Worm (Caenorhabditis elegans) whole organism, early embryonic: ENCODE measurements around the gene unc-62.

Experiments
- B0310.2 ChIP-seq: sonication (generic microtip); optimal IDR thresholded peaks from 2 replicates; lab custom pipeline; 2016; ENCODE audit warnings: mild to moderate bottlenecking, missing genetic modification characterization, missing compliant biosample characterization
- aly-1 ChIP-seq: sonication (generic microtip); optimal IDR thresholded peaks from 2 replicates; lab custom pipeline; 2016; ENCODE audit warnings: missing genetic modification characterization, missing compliant biosample characterization
- ama-1 ChIP-seq: fragments of 150-350 bp; optimal IDR thresholded peaks from 2 replicates; lab custom pipeline; 2014
- ceh-13 ChIP-seq: fragments of 200-800 bp; sonication (Bioruptor generic); optimal IDR thresholded peaks from 2 replicates; lab custom pipeline; 2018; ENCODE audit warnings: mild to moderate bottlenecking, missing genetic modification characterization, missing compliant biosample characterization
- ets-7 ChIP-seq: sonication (generic microtip); optimal IDR thresholded peaks from 2 replicates; lab custom pipeline; 2016; ENCODE audit warnings: missing genotype, missing genetic modification characterization, missing compliant biosample characterization
- flt-1 ChIP-seq: fragments of 200-800 bp; sonication (Bioruptor generic); IDR thresholded peaks from 2 replicates; pipeline ENCODE4 v1.3.6; 2022; ENCODE audit warnings: missing genetic modification characterization, missing compliant biosample characterization
- hmg-4 ChIP-seq: fragments of 200-800 bp; sonication (Bioruptor generic); optimal IDR thresholded peaks from 2 replicates; lab custom pipeline; 2018; ENCODE audit warnings: mild to moderate bottlenecking, missing genetic modification characterization, missing compliant biosample characterization
- hnd-1 ChIP-seq: sonication (generic microtip); optimal IDR thresholded peaks from 2 replicates; lab custom pipeline; 2016; ENCODE audit warnings: missing genetic modification characterization, missing compliant biosample characterization
- pes-1 ChIP-seq: fragments of 200-800 bp; sonication (Bioruptor generic); IDR thresholded peaks from 2 replicates; pipeline ENCODE4 v1.3.6; 2022; ENCODE audit warnings: missing genetic modification reagents, missing genetic modification characterization, missing compliant biosample characterization
- scrt-1 ChIP-seq: fragments of 200-800 bp; sonication (Bioruptor generic); IDR thresholded peaks from 2 replicates; pipeline ENCODE4 v1.3.6; 2022; ENCODE audit warnings: missing genetic modification characterization, missing compliant biosample characterization
- sea-1 ChIP-seq: fragments of 200-800 bp; sonication (Bioruptor generic); conservative IDR thresholded peaks from 2 replicates; pipeline ENCODE4 v1.3.6; 2022; ENCODE audit warnings: missing genetic modification characterization, missing compliant biosample characterization
- tbx-11 ChIP-seq: fragments of 200-800 bp; sonication (Bioruptor generic); IDR thresholded peaks from 2 replicates; pipeline ENCODE4 v1.3.6; 2022; ENCODE audit warnings: missing genetic modification characterization, missing compliant biosample characterization
- tbx-37 ChIP-seq: fragments of 200-800 bp; sonication (Bioruptor generic); conservative IDR thresholded peaks from 2 replicates; pipeline ENCODE4 v1.3.6; 2022; ENCODE audit warnings: missing genetic modification reagents, missing genetic modification characterization, missing compliant biosample characterization
- tra-4 ChIP-seq: sonication (generic microtip); optimal IDR thresholded peaks from 2 replicates; lab custom pipeline; 2017; ENCODE audit warnings: missing genetic modification characterization, missing compliant biosample characterization

DNA sequence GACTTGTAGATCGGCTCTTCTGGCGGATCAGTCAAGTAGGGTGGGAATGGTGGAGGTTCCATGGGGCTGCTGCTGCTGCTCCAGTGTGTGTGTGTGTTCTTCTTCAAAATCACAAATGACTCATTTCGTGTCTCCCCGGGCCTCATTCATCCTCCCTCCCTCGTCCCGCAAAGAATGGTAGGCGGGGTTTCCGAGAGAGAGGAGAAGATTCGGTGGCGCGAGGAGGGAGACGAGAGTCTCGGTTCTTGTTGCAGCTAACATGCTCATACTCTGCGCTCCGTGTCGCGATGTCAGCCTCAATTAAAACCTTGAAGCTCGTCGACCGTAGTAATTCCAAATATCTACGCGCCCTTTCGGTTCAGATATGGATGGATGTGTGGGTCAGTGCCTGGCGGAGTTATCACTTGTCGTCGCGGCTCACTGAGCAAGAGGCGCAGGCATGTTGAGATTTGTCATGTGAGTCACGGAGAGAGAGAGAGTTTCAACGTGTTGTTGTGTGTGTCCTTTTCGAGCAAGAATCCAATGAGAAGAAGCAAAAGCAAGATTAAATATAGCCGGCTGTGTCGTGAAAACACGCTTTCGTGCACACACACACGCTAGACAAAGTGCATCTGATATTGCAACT, 29.7 kb downstream of the unc-62 start:
- TF ChIP-seq flt-1 (GFP tag; lab: Robert Waterston, UW) (no peak), ama-1 (lab: Kevin White, UChicago) (no peak), aly-1 (tag; lab: Kevin White, UChicago) (no peak), ets-7 (no peak), tbx-11 (GFP tag; lab: Robert Waterston, UW) (no peak), tra-4 (no peak), scrt-1 (GFP tag; lab: Robert Waterston, UW) (no peak), ceh-13 (GFP tag; lab: Kevin White, UChicago) (no peak), hnd-1 (tag; lab: Kevin White, UChicago) (no peak), pes-1 (no peak), sea-1 (no peak), B0310.2 (tag; lab: Kevin White, UChicago) (no peak), hmg-4 (GFP tag; lab: Kevin White, UChicago) (no peak), tbx-37 (GFP tag; lab: Robert Waterston, UW) (no peak)
